Worm (Caenorhabditis elegans) whole organism, late embryonic: ENCODE results near the gene Y102A11A.9.

ENCODE experiments used
- C38D4.7 ChIP-seq: fragments of 200-800 bp; sonication (Bioruptor generic); optimal IDR thresholded peaks from 2 replicates; lab custom pipeline; 2018; ENCODE audit warnings: mild to moderate bottlenecking, missing genetic modification characterization, moderate library complexity, missing compliant biosample characterization
- ama-1 ChIP-seq: fragments of 150-350 bp; optimal IDR thresholded peaks from 2 replicates; lab custom pipeline; 2014
- ceh-9 ChIP-seq: sonication (generic microtip); optimal IDR thresholded peaks from 2 replicates; lab custom pipeline; 2016; ENCODE audit warnings: mild to moderate bottlenecking, missing genetic modification characterization, inconsistent platforms, missing compliant biosample characterization
- dmd-4 ChIP-seq: sonication (generic microtip); optimal IDR thresholded peaks from 2 replicates; lab custom pipeline; 2016; ENCODE audit warnings: borderline replicate concordance, missing genetic modification characterization, missing compliant biosample characterization
- elt-4 ChIP-seq: sonication (generic microtip); optimal IDR thresholded peaks from 2 replicates; lab custom pipeline; 2016; ENCODE audit warnings: missing genetic modification characterization, missing compliant biosample characterization
- nfya-1 ChIP-seq: sonication (generic microtip); optimal IDR thresholded peaks from 2 replicates; lab custom pipeline; 2017; ENCODE audit warnings: missing genetic modification characterization, mild to moderate bottlenecking, missing compliant biosample characterization, antibody characterized with exemption, moderate library complexity
- sox-2 ChIP-seq: fragments of 200-800 bp; sonication (Bioruptor generic); IDR thresholded peaks from 2 replicates; pipeline ENCODE4 v1.3.6; 2022; ENCODE audit warnings: missing genetic modification reagents, missing genetic modification characterization, missing compliant biosample characterization
- unc-86 ChIP-seq: sonication (generic microtip); optimal IDR thresholded peaks from 2 replicates; lab custom pipeline; 2016; ENCODE audit warnings: missing genetic modification characterization, missing compliant biosample characterization

DNA sequence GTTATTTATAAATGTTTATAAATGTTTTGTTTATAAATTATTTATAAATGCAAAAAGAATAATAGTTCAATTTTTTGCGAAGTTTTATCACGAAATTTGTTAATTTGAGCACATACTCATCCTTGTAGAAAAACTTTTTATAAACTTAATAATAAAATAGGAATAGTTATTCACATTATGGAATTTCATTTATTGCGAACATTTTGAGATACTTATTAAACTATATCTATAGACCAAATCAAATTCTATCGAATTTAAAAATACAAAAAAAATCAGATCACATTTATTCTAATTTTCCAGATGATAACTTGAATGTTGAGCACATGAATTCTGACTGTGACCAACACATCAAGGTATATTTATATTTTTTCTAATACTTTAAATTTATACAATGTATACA is 5.9 kb downstream of the Y102A11A.9 start, which contains the start of gene Y102A11A.3:
- TF ChIP-seq ceh-9, result no peak
- no peak for TF ChIP-seq ama-1 (lab: Kevin White, UChicago)
- TF ChIP-seq sox-2, result no peak
- no peak for TF ChIP-seq unc-86 (tag; lab: Kevin White, UChicago)
- no peak for TF ChIP-seq dmd-4 (tag; lab: Kevin White, UChicago)
- no peak for TF ChIP-seq elt-4 (tag; lab: Kevin White, UChicago)
- no peak for TF ChIP-seq nfya-1 (tag; lab: Kevin White, UChicago)
- no peak for TF ChIP-seq C38D4.7
